Worm (Caenorhabditis elegans) whole organism, L2 larva: ENCODE data around the gene act-1.

Experiments used
- C34F6.9 ChIP-seq: fragments of 150-350 bp; optimal IDR thresholded peaks from 2 replicates; lab custom pipeline; 2014; ENCODE audit warnings: missing biosample characterization, missing genetic modification characterization
- F13H6.1 ChIP-seq: sonication (generic microtip); optimal IDR thresholded peaks from 2 replicates; lab custom pipeline; 2016; ENCODE audit warnings: missing genetic modification characterization, missing compliant biosample characterization
- R02D3.7 ChIP-seq: fragments of 150-350 bp; optimal IDR thresholded peaks from 2 replicates; lab custom pipeline; 2014; ENCODE audit warnings: missing biosample characterization, missing genetic modification characterization
- Y55F3AM.14 ChIP-seq: fragments of 200-800 bp; sonication (Bioruptor generic); optimal IDR thresholded peaks from 2 replicates; lab custom pipeline; 2018; ENCODE audit warnings: mild to moderate bottlenecking, missing genetic modification characterization, missing compliant biosample characterization
- ZK546.5 ChIP-seq: sonication (generic microtip); optimal IDR thresholded peaks from 2 replicates; lab custom pipeline; 2017; ENCODE audit warnings: missing biosample characterization, missing genetic modification characterization
- alr-1 ChIP-seq: fragments of 150-350 bp; optimal IDR thresholded peaks from 2 replicates; lab custom pipeline; 2014; ENCODE audit warnings: missing biosample characterization, missing genetic modification characterization
- aly-2 ChIP-seq: fragments of 150-350 bp; optimal IDR thresholded peaks from 2 replicates; lab custom pipeline; 2014; ENCODE audit warnings: missing biosample characterization, missing genetic modification characterization
- ama-1 ChIP-seq: fragments of 150-350 bp; optimal IDR thresholded peaks from 2 replicates; lab custom pipeline; 2018; ENCODE audit warnings: inconsistent platforms
- blmp-1 ChIP-seq: sonication (generic microtip); optimal IDR thresholded peaks from 2 replicates; lab custom pipeline; 2017; ENCODE audit warnings: missing genetic modification characterization, mild to moderate bottlenecking, missing compliant biosample characterization, antibody characterized with exemption, moderate library complexity; ENCODE audit not compliant: insufficient read depth
- ceh-16 ChIP-seq: fragments of 150-350 bp; optimal IDR thresholded peaks from 2 replicates; lab custom pipeline; 2014; ENCODE audit warnings: missing biosample characterization, missing genetic modification characterization
- ceh-82 ChIP-seq: fragments of 150-350 bp; optimal IDR thresholded peaks from 2 replicates; lab custom pipeline; 2014; ENCODE audit warnings: missing biosample characterization, missing genetic modification characterization
- crh-2 ChIP-seq: sonication (generic microtip); optimal IDR thresholded peaks from 2 replicates; lab custom pipeline; 2017; ENCODE audit warnings: missing biosample characterization, missing genetic modification characterization
- dmd-4 ChIP-seq: sonication (generic microtip); optimal IDR thresholded peaks from 2 replicates; lab custom pipeline; 2017; ENCODE audit warnings: missing biosample characterization, missing genetic modification characterization
- egl-27 ChIP-seq: sonication (generic microtip); optimal IDR thresholded peaks from 3 replicates; lab custom pipeline; 2017; ENCODE audit warnings: missing biosample characterization, missing genetic modification reagents, missing genetic modification characterization
- elt-1 ChIP-seq: fragments of 150-350 bp; optimal IDR thresholded peaks from 2 replicates; lab custom pipeline; 2014; ENCODE audit warnings: missing biosample characterization, missing genetic modification characterization
- elt-3 ChIP-seq: sonication (generic microtip); optimal IDR thresholded peaks from 2 replicates; lab custom pipeline; 2017; ENCODE audit warnings: missing biosample characterization, missing genetic modification characterization
- fos-1 ChIP-seq: fragments of 150-350 bp; optimal IDR thresholded peaks from 2 replicates; lab custom pipeline; 2014; ENCODE audit warnings: missing biosample characterization, missing genetic modification characterization
- gmeb-1 ChIP-seq: fragments of 150-350 bp; optimal IDR thresholded peaks from 2 replicates; lab custom pipeline; 2014; ENCODE audit warnings: missing biosample characterization, missing genetic modification characterization
- lin-11 ChIP-seq: fragments of 150-350 bp; sonication (generic microtip); optimal IDR thresholded peaks from 2 replicates; lab custom pipeline; 2014; ENCODE audit warnings: missing biosample characterization, missing genetic modification characterization, inconsistent platforms, mixed read lengths
- lin-13 ChIP-seq: fragments of 150-350 bp; optimal IDR thresholded peaks from 2 replicates; lab custom pipeline; 2014; ENCODE audit warnings: missing biosample characterization, missing genetic modification reagents, missing genetic modification characterization
- lin-39 ChIP-seq: fragments of 150-350 bp; optimal IDR thresholded peaks from 2 replicates; lab custom pipeline; 2014; ENCODE audit warnings: missing biosample characterization, missing genetic modification reagents, missing genetic modification characterization
- lsy-2 ChIP-seq, 2 experiments: fragments of 150-350 bp in 1 of 2; sonication (generic microtip) in 1 of 2; optimal IDR thresholded peaks; 2 replicates each; lab custom pipeline; 2014 to 2017; ENCODE audit warnings: missing biosample characterization in 2 of 2, missing genetic modification characterization in 2 of 2
- mab-5 ChIP-seq: fragments of 150-350 bp; optimal IDR thresholded peaks from 2 replicates; lab custom pipeline; 2014; ENCODE audit warnings: missing biosample characterization, missing genetic modification characterization
- mbf-1 ChIP-seq: sonication (generic microtip); optimal IDR thresholded peaks from 2 replicates; lab custom pipeline; 2017; ENCODE audit warnings: missing biosample characterization, missing genetic modification characterization
- mdl-1 ChIP-seq, 2 experiments: fragments of 150-350 bp in 1 of 2; sonication (generic microtip) in 1 of 2; optimal IDR thresholded peaks; 2 replicates each; lab custom pipeline; 2017; ENCODE audit warnings: missing biosample characterization in 2 of 2, missing genetic modification characterization in 2 of 2
- nhr-10 ChIP-seq: sonication (generic microtip); optimal IDR thresholded peaks from 2 replicates; lab custom pipeline; 2017; ENCODE audit warnings: missing biosample characterization, missing genetic modification characterization
- nhr-11 ChIP-seq: fragments of 150-350 bp; optimal IDR thresholded peaks from 2 replicates; lab custom pipeline; 2014; ENCODE audit warnings: missing biosample characterization, missing genetic modification characterization
- nhr-12 ChIP-seq: fragments of 150-350 bp; optimal IDR thresholded peaks from 2 replicates; lab custom pipeline; 2014; ENCODE audit warnings: missing biosample characterization, missing genetic modification characterization
- nhr-129 ChIP-seq: fragments of 150-350 bp; optimal IDR thresholded peaks from 2 replicates; lab custom pipeline; 2014; ENCODE audit warnings: missing biosample characterization, missing genetic modification characterization
- nhr-21 ChIP-seq: fragments of 150-350 bp; optimal IDR thresholded peaks from 2 replicates; lab custom pipeline; 2014; ENCODE audit warnings: missing biosample characterization, missing genetic modification characterization
- nhr-23 ChIP-seq: fragments of 150-350 bp; optimal IDR thresholded peaks from 2 replicates; lab custom pipeline; 2014; ENCODE audit warnings: missing biosample characterization, missing genetic modification reagents, missing genetic modification characterization
- nhr-237 ChIP-seq: fragments of 150-350 bp; optimal IDR thresholded peaks from 2 replicates; lab custom pipeline; 2014; ENCODE audit warnings: missing biosample characterization, missing genetic modification characterization
- nhr-25 ChIP-seq: fragments of 150-350 bp; sonication (generic microtip); optimal IDR thresholded peaks from 3 replicates; lab custom pipeline; 2014; ENCODE audit warnings: missing biosample characterization, missing genetic modification characterization
- nhr-6 ChIP-seq: fragments of 150-350 bp; optimal IDR thresholded peaks from 2 replicates; lab custom pipeline; 2014; ENCODE audit warnings: missing biosample characterization, missing genetic modification characterization
- nhr-77 ChIP-seq: fragments of 150-350 bp; optimal IDR thresholded peaks from 2 replicates; lab custom pipeline; 2014; ENCODE audit warnings: missing biosample characterization, missing genetic modification characterization
- peb-1 ChIP-seq: fragments of 150-350 bp; optimal IDR thresholded peaks from 2 replicates; lab custom pipeline; 2014; ENCODE audit warnings: missing biosample characterization, missing genetic modification characterization
- sem-4 ChIP-seq: fragments of 150-350 bp; optimal IDR thresholded peaks from 2 replicates; lab custom pipeline; 2014; ENCODE audit warnings: missing biosample characterization, missing genetic modification reagents, missing genetic modification characterization
- skn-1 ChIP-seq: sonication (generic microtip); optimal IDR thresholded peaks from 2 replicates; lab custom pipeline; 2017; ENCODE audit warnings: missing biosample characterization, missing genetic modification characterization
- sma-3 ChIP-seq: sonication (generic microtip); optimal IDR thresholded peaks from 2 replicates; lab custom pipeline; 2016; ENCODE audit warnings: missing genetic modification reagents, missing genetic modification characterization, missing compliant biosample characterization
- sma-9 ChIP-seq, 2 experiments: fragments of 150-350 bp in 1 of 2; sonication (generic microtip) in 1 of 2; optimal IDR thresholded peaks; 2 replicates each; lab custom pipeline; 2014 to 2016; ENCODE audit warnings: missing genetic modification characterization in 2 of 2, mild to moderate bottlenecking in 1 of 2, missing biosample characterization in 1 of 2, missing compliant biosample characterization in 1 of 2, missing genetic modification reagents in 1 of 2, moderate library complexity in 1 of 2
- snpc-4 ChIP-seq: fragments of 150-350 bp; optimal IDR thresholded peaks from 2 replicates; lab custom pipeline; 2014; ENCODE audit warnings: missing biosample characterization, missing genetic modification characterization
- unc-39 ChIP-seq: fragments of 150-350 bp; optimal IDR thresholded peaks from 2 replicates; lab custom pipeline; 2014; ENCODE audit warnings: missing biosample characterization, missing genetic modification characterization
- unc-55 ChIP-seq: fragments of 150-350 bp; sonication (generic microtip); optimal IDR thresholded peaks from 3 replicates; lab custom pipeline; 2014; ENCODE audit warnings: missing biosample characterization, missing genetic modification reagents, missing genetic modification characterization
- unc-62 ChIP-seq: fragments of 150-350 bp; optimal IDR thresholded peaks from 2 replicates; lab custom pipeline; 2014; ENCODE audit warnings: missing biosample characterization, missing genetic modification reagents, missing genetic modification characterization
- zag-1 ChIP-seq: fragments of 150-350 bp; optimal IDR thresholded peaks from 2 replicates; lab custom pipeline; 2014; ENCODE audit warnings: missing biosample characterization, missing genetic modification characterization
- ztf-1 ChIP-seq: fragments of 200-800 bp; sonication (Bioruptor generic); conservative IDR thresholded peaks from 2 replicates; pipeline ENCODE4 v1.3.6; 2022; ENCODE audit warnings: missing genetic modification characterization, missing compliant biosample characterization
- ztf-11 ChIP-seq: sonication (generic microtip); optimal IDR thresholded peaks from 2 replicates; lab custom pipeline; 2017; ENCODE audit warnings: missing biosample characterization, missing genetic modification characterization
- ztf-4 ChIP-seq: fragments of 150-350 bp; optimal IDR thresholded peaks from 2 replicates; lab custom pipeline; 2014; ENCODE audit warnings: missing biosample characterization, missing genetic modification characterization

Gene act-1

DNA sequence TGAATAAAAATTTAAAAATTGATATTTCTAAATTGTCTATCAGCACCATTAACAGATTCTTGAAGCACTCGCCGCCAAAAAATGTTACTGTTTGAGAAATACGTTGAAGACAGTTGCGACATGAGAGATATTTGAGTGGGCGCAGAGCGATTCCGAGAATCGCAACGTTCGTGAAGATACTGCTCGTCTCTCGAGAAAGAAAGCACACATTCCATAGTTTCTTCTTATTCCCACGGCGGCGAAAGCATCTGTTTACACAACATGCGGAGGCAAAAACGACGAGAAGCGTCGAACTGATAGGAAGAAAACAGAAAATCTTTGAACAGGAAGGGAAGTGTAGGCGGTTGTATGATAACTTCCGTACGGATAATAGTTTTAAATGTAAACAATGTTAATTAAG, 1.6 kb downstream of the act-1 start (continued):
- TF ChIP-seq ZK546.5 (tag; lab: Kevin White, UChicago) = no peak
- no peak for TF ChIP-seq mbf-1 (tag; lab: Kevin White, UChicago)
- TF ChIP-seq, all 48 proteins: peak for 12

ce11 chrV:11082964-11083363, 2.1 kb downstream of the act-1 start:
- TF ChIP-seq ztf-4 (tag; lab: Kevin White, UChicago) = no peak
- TF ChIP-seq dmd-4 = no peak
- no peak for TF ChIP-seq mdl-1 (tag; optimal IDR thresholded peaks at IDR 0.05; lab: Kevin White, UChicago)
- TF ChIP-seq fos-1 (tag; lab: Kevin White, UChicago) = no peak
- no peak for TF ChIP-seq snpc-4 (tag; lab: Kevin White, UChicago)
- TF ChIP-seq nhr-12 (tag; lab: Kevin White, UChicago) = no peak
- no peak for TF ChIP-seq ztf-1 (GFP tag; lab: Robert Waterston, UW)
- TF ChIP-seq egl-27 (tag; lab: Kevin White, UChicago) = no peak
- no peak for TF ChIP-seq unc-55 (GFP tag; lab: Kevin White, UChicago)
- no peak for TF ChIP-seq nhr-129 (tag; lab: Kevin White, UChicago)
- TF ChIP-seq zag-1 = no peak
- TF ChIP-seq nhr-237 = no peak
- TF ChIP-seq gmeb-1 = no peak
- TF ChIP-seq nhr-11 (tag; lab: Kevin White, UChicago) = no peak
- TF ChIP-seq F13H6.1 (tag; lab: Kevin White, UChicago) = no peak

DNA sequence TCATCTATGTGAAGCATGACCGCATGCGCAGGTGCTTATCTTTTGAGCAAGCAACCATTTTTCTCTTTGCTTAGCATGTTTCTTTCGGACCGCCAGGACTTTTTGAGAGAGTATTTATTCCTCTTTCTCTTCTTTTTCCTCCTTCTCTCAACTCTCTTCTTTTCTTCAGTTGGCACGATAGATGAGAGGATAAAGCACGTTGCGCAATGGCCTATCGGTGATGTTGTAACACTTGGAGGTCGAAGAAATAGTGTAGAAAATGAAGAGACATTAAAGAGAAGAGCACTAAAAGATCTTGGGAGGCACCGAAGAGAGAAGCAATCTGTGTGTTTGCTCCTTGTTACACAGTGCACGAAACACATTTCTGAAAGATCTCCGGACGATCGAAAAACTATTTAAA, 2.8 kb downstream of the act-1 start:
- TF ChIP-seq dmd-4 (no peak), gmeb-1 (no peak), lsy-2 (tag; optimal IDR thresholded peaks at IDR 0.05; lab: Kevin White, UChicago) (peak in 1 of 2 experiments; percentile 62), aly-2 (tag; lab: Kevin White, UChicago) (no peak), sma-3 (GFP tag; lab: Kevin White, UChicago) (no peak), nhr-77 (tag; lab: Kevin White, UChicago) (no peak), egl-27 (tag; lab: Kevin White, UChicago) (no peak), ZK546.5 (tag; lab: Kevin White, UChicago) (no peak), zag-1 (no peak), nhr-25 (tag; lab: Kevin White, UChicago) (no peak), lin-13 (GFP tag; lab: Kevin White, UChicago) (peak; percentile 33), nhr-23 (tag; lab: Kevin White, UChicago) (no peak), skn-1 (tag; lab: Kevin White, UChicago) (no peak), ama-1 (lab: Kevin White, UChicago) (no peak), Y55F3AM.14 (GFP tag; lab: Kevin White, UChicago) (peak; percentile 5), nhr-6 (no peak), nhr-129 (tag; lab: Kevin White, UChicago) (peak; percentile 77), unc-62 (no peak), nhr-21 (tag; lab: Kevin White, UChicago) (no peak), elt-3 (no peak), nhr-12 (tag; lab: Kevin White, UChicago) (no peak), elt-1 (no peak), mab-5 (tag; lab: Kevin White, UChicago) (peak; percentile 38), nhr-11 (tag; lab: Kevin White, UChicago) (no peak), lin-11 (tag; lab: Kevin White, UChicago) (no peak), nhr-237 (no peak), ztf-4 (tag; lab: Kevin White, UChicago) (no peak), mdl-1 (tag; optimal IDR thresholded peaks at IDR 0.05; lab: Kevin White, UChicago) (peak; percentile 19 to 37), nhr-10 (tag; lab: Kevin White, UChicago) (no peak), unc-55 (GFP tag; lab: Kevin White, UChicago) (peak; percentile 29), alr-1 (tag; lab: Kevin White, UChicago) (no peak), mbf-1 (tag; lab: Kevin White, UChicago) (no peak), R02D3.7 (no peak), snpc-4 (tag; lab: Kevin White, UChicago) (no peak), unc-39 (tag; lab: Kevin White, UChicago) (no peak), ceh-82 (tag; lab: Kevin White, UChicago) (no peak), peb-1 (tag; lab: Kevin White, UChicago) (no peak), C34F6.9 (tag; lab: Kevin White, UChicago) (peak; percentile 68), F13H6.1 (tag; lab: Kevin White, UChicago) (peak; percentile 84), sma-9 (GFP tag; optimal IDR thresholded peaks at IDR 0.05; lab: Kevin White, UChicago) (peak; percentile 61), sma-9 (tag; optimal IDR thresholded peaks at IDR 0.05; lab: Kevin White, UChicago) (no peak), crh-2 (tag; lab: Kevin White, UChicago) (no peak), ztf-1 (GFP tag; lab: Robert Waterston, UW) (no peak), lin-39 (tag; lab: Kevin White, UChicago) (no peak), ceh-16 (no peak), ztf-11 (tag; lab: Kevin White, UChicago) (no peak), sem-4 (no peak), blmp-1 (tag; lab: Kevin White, UChicago) (no peak), fos-1 (tag; lab: Kevin White, UChicago) (no peak)
